Worm (Caenorhabditis elegans) whole organism, L4 larva: Measurements from ENCODE around the gene spin-3.
A peak's percentile ranks its signal among the peaks of the same experiment; 100 is the strongest.

Experiments
- F37D6.2 ChIP-seq: sonication (generic microtip); optimal IDR thresholded peaks from 2 replicates; lab custom pipeline; 2016; ENCODE audit warnings: mild to moderate bottlenecking, missing genetic modification characterization, missing compliant biosample characterization
- F49E8.2 ChIP-seq: sonication (generic microtip); optimal IDR thresholded peaks from 2 replicates; lab custom pipeline; 2016; ENCODE audit warnings: missing compliant biosample characterization, mild to moderate bottlenecking, missing genetic modification characterization, borderline replicate concordance
- Y75B8A.6 ChIP-seq: fragments of 200-800 bp; sonication (Bioruptor generic); IDR thresholded peaks from 2 replicates; pipeline ENCODE4 v1.3.6; 2022; ENCODE audit warnings: missing genetic modification reagents, missing genetic modification characterization, missing compliant biosample characterization
- ZK337.2 ChIP-seq: fragments of 200-800 bp; sonication (Bioruptor generic); IDR thresholded peaks from 2 replicates; pipeline ENCODE4 v1.3.6; 2022; ENCODE audit warnings: missing genetic modification reagents, missing genetic modification characterization, missing compliant biosample characterization
- ZK546.5 ChIP-seq, 2 experiments: sonication (generic microtip); optimal IDR thresholded peaks; 2 replicates each; lab custom pipeline; 2017; ENCODE audit warnings: missing biosample characterization in 2 of 2, missing genetic modification characterization in 2 of 2
- aha-1 ChIP-seq: fragments of 150-350 bp; peaks from one replicate; lab custom pipeline; 2014; ENCODE audit warnings: missing biosample characterization, missing genetic modification characterization
- ceh-20 ChIP-seq: fragments of 200-800 bp; sonication (Bioruptor generic); IDR thresholded peaks from 2 replicates; pipeline ENCODE4 v1.3.6; 2022; ENCODE audit warnings: missing genetic modification reagents, missing genetic modification characterization, missing compliant biosample characterization
- ceh-28 ChIP-seq: fragments of 150-350 bp; optimal IDR thresholded peaks from 2 replicates; lab custom pipeline; 2014; ENCODE audit warnings: missing biosample characterization, missing genetic modification reagents, missing genetic modification characterization
- ceh-44 ChIP-seq: fragments of 200-800 bp; sonication (Bioruptor generic); IDR thresholded peaks from 2 replicates; pipeline ENCODE4 v1.3.6; 2022; ENCODE audit warnings: missing genetic modification reagents, missing genetic modification characterization, missing compliant biosample characterization
- ceh-82 ChIP-seq: sonication (generic microtip); optimal IDR thresholded peaks from 2 replicates; lab custom pipeline; 2017; ENCODE audit warnings: missing biosample characterization, missing genetic modification characterization
- cey-2 ChIP-seq: sonication (generic microtip); optimal IDR thresholded peaks from 3 replicates; lab custom pipeline; 2017; ENCODE audit warnings: missing genetic modification characterization, mild to moderate bottlenecking, missing compliant biosample characterization, antibody characterized with exemption, borderline replicate concordance; ENCODE audit not compliant: insufficient read depth
- ctbp-1 ChIP-seq: fragments of 200-800 bp; sonication (Bioruptor generic); IDR thresholded peaks from 2 replicates; pipeline ENCODE4 v1.3.6; 2022; ENCODE audit warnings: missing genetic modification reagents, missing genetic modification characterization, missing compliant biosample characterization
- daf-16 ChIP-seq, 3 experiments: sonication (generic microtip); optimal IDR thresholded peaks; 2 replicates each; lab custom pipeline; 2016 to 2017; ENCODE audit warnings: missing genetic modification characterization in 3 of 3, missing genetic modification reagents in 3 of 3, mild to moderate bottlenecking in 2 of 3, missing compliant biosample characterization in 2 of 3, missing biosample characterization in 1 of 3, moderate library complexity in 1 of 3
- daf-8 ChIP-seq: fragments of 200-800 bp; sonication (Bioruptor generic); IDR thresholded peaks from 2 replicates; pipeline ENCODE4 v1.3.6; 2022; ENCODE audit warnings: missing genetic modification characterization, missing compliant biosample characterization
- dmd-6 ChIP-seq: fragments of 200-800 bp; sonication (Bioruptor generic); IDR thresholded peaks from 2 replicates; pipeline ENCODE4 v1.3.6; 2022; ENCODE audit warnings: missing genetic modification reagents, missing genetic modification characterization, missing compliant biosample characterization
- dmd-8 ChIP-seq: fragments of 200-800 bp; sonication (Bioruptor generic); IDR thresholded peaks from 2 replicates; pipeline ENCODE4 v1.3.6; 2022; ENCODE audit warnings: missing genetic modification characterization, missing compliant biosample characterization
- duxl-1 ChIP-seq: sonication (generic microtip); optimal IDR thresholded peaks from 2 replicates; lab custom pipeline; 2016; ENCODE audit warnings: mild to moderate bottlenecking, missing genetic modification characterization, moderate library complexity, missing compliant biosample characterization; ENCODE audit not compliant: poor library complexity
- egl-27 ChIP-seq: sonication (generic microtip); optimal IDR thresholded peaks from 3 replicates; lab custom pipeline; 2017; ENCODE audit warnings: missing biosample characterization, missing genetic modification reagents, missing genetic modification characterization
- egl-43 ChIP-seq: fragments of 200-800 bp; sonication (Bioruptor generic); IDR thresholded peaks from 2 replicates; pipeline ENCODE4 v1.3.6; 2022; ENCODE audit warnings: missing genetic modification reagents, missing genetic modification characterization, missing compliant biosample characterization
- fkh-10 ChIP-seq: fragments of 150-350 bp; optimal IDR thresholded peaks from 2 replicates; lab custom pipeline; 2014; ENCODE audit warnings: missing biosample characterization, missing genetic modification reagents, missing genetic modification characterization
- gei-8 ChIP-seq: fragments of 200-800 bp; sonication (Bioruptor generic); optimal IDR thresholded peaks from 2 replicates; lab custom pipeline; 2018; ENCODE audit warnings: mild to moderate bottlenecking, missing genetic modification characterization, missing compliant biosample characterization
- hlh-30 ChIP-seq: sonication (generic microtip); optimal IDR thresholded peaks from 2 replicates; lab custom pipeline; 2017; ENCODE audit warnings: antibody characterized with exemption, mild to moderate bottlenecking, missing genetic modification characterization, missing compliant biosample characterization; ENCODE audit not compliant: insufficient read depth
- hmg-1.1 ChIP-seq: fragments of 200-800 bp; sonication (Bioruptor generic); IDR thresholded peaks from 2 replicates; pipeline ENCODE4 v1.3.6; 2022; ENCODE audit warnings: missing genetic modification reagents, missing genetic modification characterization, missing compliant biosample characterization
- lin-39 ChIP-seq: fragments of 150-350 bp; optimal IDR thresholded peaks from 2 replicates; lab custom pipeline; 2014; ENCODE audit warnings: missing biosample characterization, missing genetic modification reagents, missing genetic modification characterization
- lir-3 ChIP-seq: sonication (generic microtip); optimal IDR thresholded peaks from 2 replicates; lab custom pipeline; 2016; ENCODE audit warnings: mild to moderate bottlenecking, missing genetic modification characterization, missing compliant biosample characterization
- lsy-2 ChIP-seq, 2 experiments: fragments of 150-350 bp in 1 of 2; sonication (generic microtip) in 1 of 2; optimal IDR thresholded peaks; 2 replicates each; lab custom pipeline; 2014 to 2017; ENCODE audit warnings: missing biosample characterization in 2 of 2, missing genetic modification characterization in 2 of 2
- madf-5 ChIP-seq, 2 experiments: fragments of 200-800 bp; sonication (Bioruptor generic); IDR thresholded peaks; 2 replicates each; pipeline ENCODE4 v1.3.6; 2022; ENCODE audit warnings: missing compliant biosample characterization in 2 of 2, missing genetic modification characterization in 2 of 2
- madf-9 ChIP-seq: fragments of 200-800 bp; sonication (Bioruptor generic); conservative IDR thresholded peaks from 2 replicates; pipeline ENCODE4 v1.3.6; 2022; ENCODE audit warnings: missing genetic modification reagents, missing genetic modification characterization, missing compliant biosample characterization
- mdl-1 ChIP-seq, 2 experiments: fragments of 150-350 bp in 1 of 2; sonication (generic microtip) in 1 of 2; optimal IDR thresholded peaks; 2 replicates each; lab custom pipeline; 2014 to 2017; ENCODE audit warnings: missing biosample characterization in 2 of 2, missing genetic modification characterization in 2 of 2
- mep-1 ChIP-seq: fragments of 150-350 bp; sonication (generic microtip); optimal IDR thresholded peaks from 3 replicates; lab custom pipeline; 2014; ENCODE audit warnings: missing biosample characterization, missing genetic modification characterization
- mxl-2 ChIP-seq: fragments of 200-800 bp; sonication (Bioruptor generic); conservative IDR thresholded peaks from 2 replicates; pipeline ENCODE4 v1.3.6; 2022; ENCODE audit warnings: missing genetic modification reagents, missing genetic modification characterization, missing compliant biosample characterization
- nhr-11 ChIP-seq: fragments of 150-350 bp; optimal IDR thresholded peaks from 2 replicates; lab custom pipeline; 2014; ENCODE audit warnings: missing biosample characterization, missing genetic modification characterization
- nhr-111 ChIP-seq: fragments of 200-800 bp; sonication (Bioruptor generic); optimal IDR thresholded peaks from 2 replicates; lab custom pipeline; 2018; ENCODE audit warnings: mild to moderate bottlenecking, missing genetic modification characterization, missing compliant biosample characterization
- nhr-25 ChIP-seq: sonication (generic microtip); optimal IDR thresholded peaks from 2 replicates; lab custom pipeline; 2017; ENCODE audit warnings: missing genetic modification characterization, mild to moderate bottlenecking, missing compliant biosample characterization, antibody characterized with exemption, moderate library complexity, borderline replicate concordance; ENCODE audit not compliant: insufficient read depth
- nhr-28 ChIP-seq: fragments of 150-350 bp; optimal IDR thresholded peaks from 2 replicates; lab custom pipeline; 2014; ENCODE audit warnings: missing biosample characterization, missing genetic modification characterization
- nhr-77 ChIP-seq: fragments of 150-350 bp; optimal IDR thresholded peaks from 2 replicates; lab custom pipeline; 2014; ENCODE audit warnings: missing biosample characterization, missing genetic modification characterization
- php-3 ChIP-seq: fragments of 200-800 bp; sonication (Bioruptor generic); IDR thresholded peaks from 2 replicates; pipeline ENCODE4 v1.3.6; 2022; ENCODE audit warnings: missing genetic modification reagents, missing genetic modification characterization, missing compliant biosample characterization
- rbr-2 ChIP-seq: sonication (generic microtip); optimal IDR thresholded peaks from 2 replicates; lab custom pipeline; 2016; ENCODE audit warnings: missing genotype, missing genetic modification characterization, missing compliant biosample characterization
- sdz-12 ChIP-seq: fragments of 200-800 bp; sonication (Bioruptor generic); optimal IDR thresholded peaks from 2 replicates; lab custom pipeline; 2018; ENCODE audit warnings: mild to moderate bottlenecking, missing genetic modification characterization, missing compliant biosample characterization
- set-16 ChIP-seq: fragments of 200-800 bp; sonication (Bioruptor generic); IDR thresholded peaks from 2 replicates; pipeline ENCODE4 v1.3.6; 2022; ENCODE audit warnings: missing genetic modification reagents, missing genetic modification characterization, missing compliant biosample characterization
- skn-1 ChIP-seq: fragments of 150-350 bp; optimal IDR thresholded peaks from 2 replicates; lab custom pipeline; 2014; ENCODE audit warnings: missing biosample characterization, missing genetic modification characterization
- spr-1 ChIP-seq: sonication (generic microtip); optimal IDR thresholded peaks from 2 replicates; lab custom pipeline; 2016; ENCODE audit warnings: mild to moderate bottlenecking, missing genetic modification characterization, missing compliant biosample characterization
- tag-97 ChIP-seq: fragments of 200-800 bp; sonication (Bioruptor generic); IDR thresholded peaks from 2 replicates; pipeline ENCODE4 v1.3.6; 2022; ENCODE audit warnings: missing genetic modification characterization, missing compliant biosample characterization
- unc-130 ChIP-seq: sonication (generic microtip); optimal IDR thresholded peaks from 2 replicates; lab custom pipeline; 2016; ENCODE audit warnings: missing genetic modification reagents, missing genetic modification characterization, missing compliant biosample characterization
- unc-39 ChIP-seq: sonication (generic microtip); optimal IDR thresholded peaks from 2 replicates; lab custom pipeline; 2017; ENCODE audit warnings: missing biosample characterization, missing genetic modification characterization
- vab-7 ChIP-seq: fragments of 200-800 bp; sonication (Bioruptor generic); IDR thresholded peaks from 2 replicates; pipeline ENCODE4 v1.3.6; 2022; ENCODE audit warnings: missing genetic modification reagents, missing genetic modification characterization, missing compliant biosample characterization
- zag-1 ChIP-seq: fragments of 150-350 bp; optimal IDR thresholded peaks from 2 replicates; lab custom pipeline; 2014; ENCODE audit warnings: missing biosample characterization, missing genetic modification characterization
- zfp-2 ChIP-seq: sonication (generic microtip); optimal IDR thresholded peaks from 2 replicates; lab custom pipeline; 2016; ENCODE audit warnings: mild to moderate bottlenecking, missing genetic modification characterization, missing compliant biosample characterization
- zfp-3 ChIP-seq: fragments of 200-800 bp; sonication (Bioruptor generic); conservative IDR thresholded peaks from 2 replicates; pipeline ENCODE4 v1.3.6; 2022; ENCODE audit warnings: missing genetic modification reagents, missing genetic modification characterization, missing compliant biosample characterization
- ztf-11 ChIP-seq: fragments of 150-350 bp; optimal IDR thresholded peaks from 2 replicates; lab custom pipeline; 2014; ENCODE audit warnings: missing biosample characterization, missing genetic modification characterization
- ztf-7 ChIP-seq: fragments of 150-350 bp; optimal IDR thresholded peaks from 2 replicates; lab custom pipeline; 2014; ENCODE audit warnings: missing biosample characterization, missing genetic modification characterization

The spin-3 gene

DNA sequence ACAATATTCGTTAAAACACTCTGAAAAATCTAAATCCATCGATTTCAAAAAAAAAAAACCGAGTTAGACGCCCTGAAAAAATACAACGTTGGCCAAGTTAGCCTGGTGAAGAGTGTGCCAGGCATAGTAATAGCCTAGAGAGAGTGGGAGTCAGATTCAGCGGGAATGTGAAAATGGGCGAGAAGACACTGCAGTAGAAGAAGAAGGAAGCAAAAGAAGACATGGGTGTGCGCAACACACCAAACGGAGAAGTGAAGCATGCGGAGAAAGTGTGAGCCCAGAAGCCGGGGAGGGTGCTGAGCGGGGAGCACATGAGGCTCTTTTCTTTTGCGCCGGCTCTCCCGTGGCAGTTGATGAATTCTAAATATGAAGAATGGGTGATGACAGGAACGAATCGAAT lies 41.2 kb downstream of the spin-3 start:
- no peak; the same call in 1 of the 2 replicates for TF ChIP-seq set-16 (GFP tag; lab: Robert Waterston, UW)
- no peak for TF ChIP-seq lsy-2 (tag; optimal IDR thresholded peaks at IDR 0.05; lab: Kevin White, UChicago)
- no peak for TF ChIP-seq zfp-2
- TF ChIP-seq aha-1, result peak; percentile 94
- no peak for TF ChIP-seq skn-1 (tag; lab: Kevin White, UChicago)
- TF ChIP-seq egl-27 (tag; lab: Kevin White, UChicago), result no peak
- no peak; the same call in 1 of the 2 replicates for TF ChIP-seq dmd-6 (GFP tag; lab: Robert Waterston, UW)
- no peak for TF ChIP-seq daf-16 (GFP tag; optimal IDR thresholded peaks at IDR 0.05; lab: Kevin White, UChicago)
- no peak for TF ChIP-seq daf-16 (tag; optimal IDR thresholded peaks at IDR 0.05; lab: Kevin White, UChicago)
- no peak for TF ChIP-seq zfp-3
- no peak for TF ChIP-seq php-3
- no peak for TF ChIP-seq duxl-1 (tag; lab: Kevin White, UChicago)
- TF ChIP-seq nhr-111, result no peak
- 0 out of 2 replicates have a peak, but pooled peaks have one; percentile 11 for TF ChIP-seq ctbp-1 (GFP tag; lab: Robert Waterston, UW)
- no peak for TF ChIP-seq dmd-8 (GFP tag; lab: Robert Waterston, UW)
- TF ChIP-seq F37D6.2 (tag; lab: Kevin White, UChicago), result peak; percentile 2
- no peak for TF ChIP-seq spr-1
- no peak for TF ChIP-seq nhr-77 (tag; lab: Kevin White, UChicago)
- TF ChIP-seq mdl-1 (tag; optimal IDR thresholded peaks at IDR 0.05; lab: Kevin White, UChicago), result peak in 1 of 2 experiments; percentile 14
- no peak for TF ChIP-seq cey-2 (tag; lab: Kevin White, UChicago)
- TF ChIP-seq mxl-2 (GFP tag; lab: Robert Waterston, UW), result no peak
- TF ChIP-seq unc-39 (tag; lab: Kevin White, UChicago), result no peak
- TF ChIP-seq fkh-10 (GFP tag; lab: Kevin White, UChicago), result no peak
- no peak for TF ChIP-seq ztf-11
- no peak for TF ChIP-seq nhr-28 (tag; lab: Kevin White, UChicago)
- TF ChIP-seq unc-130 (GFP tag; lab: Kevin White, UChicago), result no peak
- TF ChIP-seq ceh-82, result no peak
- TF ChIP-seq nhr-11, result peak; percentile 22
- TF ChIP-seq gei-8 (GFP tag; lab: Kevin White, UChicago), result no peak
- peak; percentile 66 for TF ChIP-seq hlh-30 (tag; lab: Kevin White, UChicago)
- no peak for TF ChIP-seq lin-39 (tag; lab: Kevin White, UChicago)
- TF ChIP-seq F49E8.2 (tag; lab: Kevin White, UChicago), result no peak
- no peak for TF ChIP-seq egl-43 (GFP tag; lab: Robert Waterston, UW)
- no peak for TF ChIP-seq lir-3
- no peak for TF ChIP-seq zag-1 (tag; lab: Kevin White, UChicago)
- TF ChIP-seq hmg-1.1 (GFP tag; lab: Robert Waterston, UW), result peak; percentile 59
- no peak for TF ChIP-seq vab-7 (GFP tag; lab: Robert Waterston, UW)
- no peak for TF ChIP-seq ztf-7 (tag; lab: Kevin White, UChicago)
- TF ChIP-seq ZK337.2 (GFP tag; lab: Robert Waterston, UW), result no peak
- no peak for TF ChIP-seq madf-9 (GFP tag; lab: Robert Waterston, UW)
- no peak for TF ChIP-seq sdz-12 (GFP tag; lab: Kevin White, UChicago)
- TF ChIP-seq mep-1 (tag; lab: Kevin White, UChicago), result no peak
- peak; percentile 17 for TF ChIP-seq rbr-2
- no peak for TF ChIP-seq ceh-20 (GFP tag; lab: Robert Waterston, UW)
- no peak for TF ChIP-seq Y75B8A.6 (GFP tag; lab: Robert Waterston, UW)
- no peak for TF ChIP-seq ceh-28 (tag; lab: Kevin White, UChicago)
- TF ChIP-seq daf-8 (GFP tag; lab: Robert Waterston, UW), result no peak
- no peak for TF ChIP-seq tag-97 (GFP tag; lab: Robert Waterston, UW)
- no peak for TF ChIP-seq ceh-44 (GFP tag; lab: Robert Waterston, UW)
- TF ChIP-seq nhr-25 (tag; lab: Kevin White, UChicago), result no peak
- TF ChIP-seq ZK546.5 (tag; optimal IDR thresholded peaks at IDR 0.05; lab: Kevin White, UChicago), result no peak
- TF ChIP-seq madf-5 (GFP tag; IDR thresholded peaks at IDR 0.05; lab: Robert Waterston, UW), result no peak
